Fruit fly (Drosophila melanogaster): ENCODE results near the gene Mcm7.

Gene Mcm7

dm6 chr3L:8925679-8926078 is 34.3 kb downstream of the Mcm7 start (continued):
- TF ChIP-seq dan (GFP tag; IDR thresholded peaks at IDR 0.05) (no peak), croc (GFP tag; conservative IDR thresholded peaks at IDR 0.05) (no peak), NK7.1 (GFP tag; optimal IDR thresholded peaks at IDR 0.05) (no peak), bigmax (GFP tag; optimal IDR thresholded peaks at IDR 0.05) (no peak), Nf-YC (tag; optimal IDR thresholded peaks at IDR 0.05) (no peak)

- TF ChIP-seq Med (GFP tag): peak; percentile 63
- TF ChIP-seq HLHmδ (GFP tag; optimal IDR thresholded peaks at IDR 0.05): no peak
- peak; percentile 28; the same call in 1 of the 2 replicates for TF ChIP-seq Drgx (GFP tag; IDR thresholded peaks at IDR 0.05)
- peak; percentile 19 for TF ChIP-seq gem (tag; optimal IDR thresholded peaks at IDR 0.05)
- TF ChIP-seq CHES-1-like (GFP tag; optimal IDR thresholded peaks at IDR 0.05): no peak
- no peak for TF ChIP-seq CG1832 (GFP tag; optimal IDR thresholded peaks at IDR 0.05)
- no peak for TF ChIP-seq bsh (GFP tag; optimal IDR thresholded peaks at IDR 0.05)
- peak; percentile 17; the same call in 1 of the 2 replicates for TF ChIP-seq CG31441 (GFP tag; IDR thresholded peaks at IDR 0.05)
- peak; percentile 56; the same call in 1 of the 3 replicates for TF ChIP-seq dysf (GFP tag; IDR thresholded peaks at IDR 0.05)
- 0 out of 3 replicates have a peak, but pooled peaks have one; percentile 17 for TF ChIP-seq CG17361 (GFP tag; IDR thresholded peaks at IDR 0.05)
- peak; percentile 40; the same call in 1 of the 2 replicates for TF ChIP-seq CG14441 (GFP tag; IDR thresholded peaks at IDR 0.05)
- peak; percentile 51 for TF ChIP-seq Ets65A (GFP tag)
- TF ChIP-seq CG7745 (tag; optimal IDR thresholded peaks at IDR 0.05): no peak
- no peak for TF ChIP-seq ftz-f1 (GFP tag; optimal IDR thresholded peaks at IDR 0.05)
- peak in 1 of 2 experiments; percentile 44 for TF ChIP-seq Hr51 (GFP tag; optimal IDR thresholded peaks at IDR 0.05)
- peak; percentile 32 for TF ChIP-seq CG18599 (GFP tag; optimal IDR thresholded peaks at IDR 0.05)
- no peak for TF ChIP-seq Vsx1 (GFP tag; optimal IDR thresholded peaks at IDR 0.05)
- TF ChIP-seq CG15269 (tag; optimal IDR thresholded peaks at IDR 0.05): peak; percentile 20
- no peak for TF ChIP-seq vvl (GFP tag; IDR thresholded peaks at IDR 0.05)
- TF ChIP-seq Ada2b (GFP tag; IDR thresholded peaks at IDR 0.05): 0 out of 2 replicates have a peak, but pooled peaks have one; percentile 20
- TF ChIP-seq CG14050 (GFP tag; IDR thresholded peaks at IDR 0.05): peak; percentile 11; the same call in 1 of the 3 replicates
- TF ChIP-seq nmo (GFP tag; optimal IDR thresholded peaks at IDR 0.05): no peak
- no peak for TF ChIP-seq Atf6 (GFP tag; IDR thresholded peaks at IDR 0.05)
- TF ChIP-seq HmgZ (tag; optimal IDR thresholded peaks at IDR 0.05): no peak
- TF ChIP-seq pan (optimal IDR thresholded peaks at IDR 0.05): no peak
- peak in 1 of 2 experiments; percentile 46 for TF ChIP-seq pan (GFP tag; optimal IDR thresholded peaks at IDR 0.05 in 1 of 2, IDR thresholded peaks at IDR 0.05 in 1 of 2)
- peak; percentile 14 for TF ChIP-seq CG18262 (tag; optimal IDR thresholded peaks at IDR 0.05)
- peak; percentile 23 for TF ChIP-seq Oli (tag; optimal IDR thresholded peaks at IDR 0.05)
- TF ChIP-seq CG11695 (GFP tag; IDR thresholded peaks at IDR 0.05): 0 out of 3 replicates have a peak, but pooled peaks have one; percentile 35
- 0 out of 2 replicates have a peak, but pooled peaks have one; percentile 24 for TF ChIP-seq CG11696 (GFP tag; IDR thresholded peaks at IDR 0.05)
These were observed 38.1 kb downstream of the Mcm7 start for dm6 chr3L:8929527-8929926.

dm6 chr3L:8931916-8932315 is 40.5 kb downstream of the Mcm7 start:
- no peak for TF ChIP-seq fru (optimal IDR thresholded peaks at IDR 0.05)
- TF ChIP-seq chm (GFP tag; IDR thresholded peaks at IDR 0.05): no peak
- no peak for TF ChIP-seq Pdp1 (GFP tag; optimal IDR thresholded peaks at IDR 0.05)
- no peak for TF ChIP-seq Med (GFP tag)
- TF ChIP-seq Lhr (GFP tag; optimal IDR thresholded peaks at IDR 0.05): no peak
- TF ChIP-seq E2f2 (GFP tag; IDR thresholded peaks at IDR 0.05): peak; percentile 77
- TF ChIP-seq stc (GFP tag; IDR thresholded peaks at IDR 0.05): peak; percentile 20; the same call in 1 of the 2 replicates
- TF ChIP-seq fd96Cb (tag; optimal IDR thresholded peaks at IDR 0.05): no peak
- no peak for TF ChIP-seq CG17186 (GFP tag; optimal IDR thresholded peaks at IDR 0.05)
- no peak for TF ChIP-seq wek (GFP tag; optimal IDR thresholded peaks at IDR 0.05)
- no peak for TF ChIP-seq GATAe (GFP tag; conservative IDR thresholded peaks at IDR 0.05)
- TF ChIP-seq CG31441 (GFP tag; IDR thresholded peaks at IDR 0.05): peak; percentile 38; the same call in 1 of the 2 replicates
- no peak for TF ChIP-seq CG1647 (GFP tag; optimal IDR thresholded peaks at IDR 0.05)
- TF ChIP-seq BtbVII (GFP tag; optimal IDR thresholded peaks at IDR 0.05): peak; percentile 36
- peak; percentile 6 for TF ChIP-seq CG2116 (GFP tag; optimal IDR thresholded peaks at IDR 0.05)
- no peak for TF ChIP-seq Xrp1 (GFP tag; IDR thresholded peaks at IDR 0.05)
- TF ChIP-seq Sry-β (GFP tag; optimal IDR thresholded peaks at IDR 0.05): no peak
- TF ChIP-seq sens (GFP tag): peak; percentile 10
